Fruit fly (Drosophila melanogaster) whole organism, embryonic: ENCODE results near the gene CG14194.
A peak's percentile ranks its signal among the peaks of the same experiment; 100 is the strongest.

Experiments used
- Adf1 ChIP-seq: fragments of 200-800 bp; sonication (Bioruptor generic); IDR thresholded peaks from 2 replicates; pipeline ENCODE4 v1.3.6; 2022; ENCODE audit warnings: missing biosample characterization, missing genetic modification characterization
- Bdp1 ChIP-seq: fragments of 200-800 bp; sonication (Bioruptor generic); optimal IDR thresholded peaks from 3 replicates; lab custom pipeline; 2016; ENCODE audit warnings: missing biosample characterization, missing genetic modification characterization
- CG10147 ChIP-seq: fragments of 200-800 bp; sonication (Bioruptor generic); optimal IDR thresholded peaks from 2 replicates; lab custom pipeline; 2019; ENCODE audit warnings: missing biosample characterization, mild to moderate bottlenecking, missing genetic modification characterization, moderate library complexity
- CG10366 ChIP-seq: fragments of 200-800 bp; sonication (Bioruptor generic); IDR thresholded peaks from 2 replicates; pipeline ENCODE4 v1.3.6; 2022; ENCODE audit warnings: missing biosample characterization, missing genetic modification characterization
- CG11504 ChIP-seq: fragments of 200-800 bp; sonication (Bioruptor generic); optimal IDR thresholded peaks from 3 replicates; lab custom pipeline; 2019; ENCODE audit warnings: missing biosample characterization, mild to moderate bottlenecking, missing genetic modification characterization, moderate library complexity
- CG12104 ChIP-seq: fragments of 200-800 bp; sonication (Bioruptor generic); optimal IDR thresholded peaks from 3 replicates; lab custom pipeline; 2016; ENCODE audit warnings: missing biosample characterization, missing genetic modification characterization
- CG16779 ChIP-seq: fragments of 200-800 bp; sonication (Bioruptor generic); IDR thresholded peaks from 2 replicates; pipeline ENCODE4 v1.3.6; 2022; ENCODE audit warnings: missing biosample characterization, missing genetic modification characterization
- CG17802 ChIP-seq: fragments of 200-800 bp; sonication (Bioruptor generic); optimal IDR thresholded peaks from 2 replicates; lab custom pipeline; 2018; ENCODE audit warnings: missing biosample characterization, mild to moderate bottlenecking, missing genetic modification characterization, moderate library complexity
- CG18599 ChIP-seq: fragments of 200-800 bp; sonication (Bioruptor generic); optimal IDR thresholded peaks from 3 replicates; lab custom pipeline; 2017; ENCODE audit warnings: missing biosample characterization, missing genetic modification characterization, mild to moderate bottlenecking, moderate library complexity, missing genetic modification reagents
- CG2120 ChIP-seq: fragments of 200-800 bp; sonication (Bioruptor generic); optimal IDR thresholded peaks from 3 replicates; lab custom pipeline; 2016; ENCODE audit warnings: missing biosample characterization, missing genetic modification characterization
- CG31388 ChIP-seq: fragments of 200-800 bp; sonication (Bioruptor generic); optimal IDR thresholded peaks from 2 replicates; lab custom pipeline; 2016; ENCODE audit warnings: missing biosample characterization, missing genetic modification characterization
- CG3407 ChIP-seq: fragments of 200-800 bp; sonication (Bioruptor generic); optimal IDR thresholded peaks from 2 replicates; lab custom pipeline; 2018; ENCODE audit warnings: missing biosample characterization, mild to moderate bottlenecking, missing genetic modification characterization
- CG4617 ChIP-seq: fragments of 200-800 bp; sonication (Bioruptor generic); optimal IDR thresholded peaks from 3 replicates; lab custom pipeline; 2016; ENCODE audit warnings: missing biosample characterization, missing genetic modification characterization, borderline replicate concordance
- CG4854 ChIP-seq: fragments of 200-800 bp; sonication (Bioruptor generic); optimal IDR thresholded peaks from 2 replicates; lab custom pipeline; 2016; ENCODE audit warnings: missing biosample characterization, missing genetic modification characterization, inconsistent platforms
- CG7786 ChIP-seq: fragments of 200-800 bp; sonication (Bioruptor generic); optimal IDR thresholded peaks from 2 replicates; lab custom pipeline; 2016; ENCODE audit warnings: missing biosample characterization, missing genetic modification characterization
- CG7839 ChIP-seq: fragments of 200-800 bp; sonication (Bioruptor generic); optimal IDR thresholded peaks from 3 replicates; lab custom pipeline; 2018; ENCODE audit warnings: missing biosample characterization, mild to moderate bottlenecking, missing genetic modification characterization, moderate library complexity
- CG7963 ChIP-seq: fragments of 200-800 bp; sonication (Bioruptor generic); IDR thresholded peaks from 3 replicates; pipeline ENCODE4 v1.3.6; 2022; ENCODE audit warnings: missing biosample characterization, missing genetic modification characterization; ENCODE audit not compliant: partially characterized antibody
- CG8924 ChIP-seq: fragments of 200-800 bp; optimal IDR thresholded peaks from 3 replicates; lab custom pipeline; 2019; ENCODE audit warnings: missing biosample characterization, mild to moderate bottlenecking, missing genetic modification characterization, moderate library complexity
- D19B ChIP-seq: fragments of 200-800 bp; sonication (Bioruptor generic); optimal IDR thresholded peaks from 2 replicates; lab custom pipeline; 2017; ENCODE audit warnings: missing biosample characterization, mild to moderate bottlenecking, missing genetic modification characterization
- Dek ChIP-seq: fragments of 200-800 bp; sonication (Bioruptor generic); optimal IDR thresholded peaks from 3 replicates; lab custom pipeline; 2019; ENCODE audit warnings: missing biosample characterization, mild to moderate bottlenecking, missing genetic modification characterization, moderate library complexity
- Dip2 ChIP-seq: fragments of 200-800 bp; sonication (Bioruptor generic); IDR thresholded peaks from 2 replicates; pipeline ENCODE4 v1.3.6; 2022; ENCODE audit warnings: missing biosample characterization, missing genetic modification characterization
- Eip74EF ChIP-seq, 2 experiments: fragments of 200-800 bp in 1 of 2; fragments of >200 bp in 1 of 2; sonication (Bioruptor generic) in 1 of 2; optimal IDR thresholded peaks; 2 replicates each; lab custom pipeline; 2017 to 2019; ENCODE audit warnings: missing biosample characterization in 2 of 2, missing genetic modification characterization in 2 of 2, mild to moderate bottlenecking in 1 of 2, moderate library complexity in 1 of 2
- Gsc ChIP-seq: fragments of 200-800 bp; sonication (Bioruptor generic); IDR thresholded peaks from 2 replicates; pipeline ENCODE4 v1.3.6; 2022; ENCODE audit warnings: missing biosample characterization, missing genetic modification characterization
- HLH54F ChIP-seq: fragments of 200-800 bp; sonication (Bioruptor generic); optimal IDR thresholded peaks from 3 replicates; lab custom pipeline; 2016; ENCODE audit warnings: missing biosample characterization, missing genetic modification characterization
- Hand ChIP-seq: fragments of 200-800 bp; sonication (Bioruptor generic); optimal IDR thresholded peaks from 2 replicates; lab custom pipeline; 2017; ENCODE audit warnings: mild to moderate bottlenecking, missing biosample characterization, missing genetic modification reagents, missing genetic modification characterization
- Hmr ChIP-seq: fragments of 200-800 bp; sonication (Bioruptor generic); optimal IDR thresholded peaks from 3 replicates; lab custom pipeline; 2017; ENCODE audit warnings: mild to moderate bottlenecking, missing biosample characterization, missing genetic modification reagents, missing genetic modification characterization
- Hr39 ChIP-seq: fragments of >200 bp; optimal IDR thresholded peaks from 2 replicates; lab custom pipeline; 2017
- Hr51 ChIP-seq, 2 experiments: fragments of 200-800 bp; sonication (Bioruptor generic); optimal IDR thresholded peaks; 2 replicates in 1 of 2; 3 replicates in 1 of 2; lab custom pipeline; 2016 to 2018; ENCODE audit warnings: missing biosample characterization in 2 of 2, missing genetic modification characterization in 2 of 2, mild to moderate bottlenecking in 1 of 2, moderate library complexity in 1 of 2
- Kr ChIP-seq: fragments of 200-800 bp; sonication (Bioruptor generic); optimal IDR thresholded peaks from 2 replicates; lab custom pipeline; 2017; ENCODE audit warnings: missing biosample characterization, mild to moderate bottlenecking, missing genetic modification characterization
- Mes4 ChIP-seq: fragments of 200-800 bp; sonication (Bioruptor generic); optimal IDR thresholded peaks from 2 replicates; lab custom pipeline; 2016; ENCODE audit warnings: missing biosample characterization, missing genetic modification characterization
- Myb ChIP-seq: fragments of 200-800 bp; sonication (Bioruptor generic); optimal IDR thresholded peaks from 2 replicates; lab custom pipeline; 2016; ENCODE audit warnings: missing biosample characterization, missing genetic modification characterization
- Taf1 ChIP-seq: fragments of 200-800 bp; sonication (Bioruptor generic); IDR thresholded peaks from 2 replicates; pipeline ENCODE4 v1.3.6; 2022; ENCODE audit warnings: missing biosample characterization, missing genetic modification characterization
- abd-A ChIP-seq: fragments of 200-800 bp; sonication (Bioruptor generic); optimal IDR thresholded peaks from 3 replicates; lab custom pipeline; 2019; ENCODE audit warnings: missing biosample characterization, mild to moderate bottlenecking, missing genetic modification characterization, moderate library complexity
- amos ChIP-seq: fragments of 200-800 bp; sonication (Bioruptor generic); IDR thresholded peaks from 2 replicates; pipeline ENCODE4 v1.3.6; 2022; ENCODE audit warnings: missing biosample characterization, missing genetic modification characterization; ENCODE audit not compliant: partially characterized antibody
- az2 ChIP-seq: fragments of 200-800 bp; sonication (Bioruptor generic); optimal IDR thresholded peaks from 3 replicates; lab custom pipeline; 2016; ENCODE audit warnings: missing biosample characterization, missing genetic modification characterization
- ci ChIP-seq: fragments of 200-800 bp; sonication (Bioruptor generic); IDR thresholded peaks from 3 replicates; pipeline ENCODE4 v1.3.6; 2022; ENCODE audit warnings: missing biosample characterization, missing genetic modification characterization
- eyg ChIP-seq: fragments of 200-800 bp; sonication (Bioruptor generic); optimal IDR thresholded peaks from 3 replicates; lab custom pipeline; 2016; ENCODE audit warnings: missing biosample characterization, missing genetic modification characterization
- hb ChIP-seq: fragments of 200-800 bp; sonication (Bioruptor generic); IDR thresholded peaks from 3 replicates; pipeline ENCODE4 v1.3.6; 2022; ENCODE audit warnings: missing biosample characterization, missing genetic modification characterization; ENCODE audit not compliant: partially characterized antibody
- hkb ChIP-seq, 2 experiments: fragments of 200-800 bp in 1 of 2; fragments of >200 bp in 1 of 2; sonication (Bioruptor generic) in 1 of 2; IDR thresholded peaks in 1 of 2; optimal IDR thresholded peaks in 1 of 2; 2 replicates each; pipeline versions ENCODE4 v1.3.6 to Lab custom; 2017 to 2022; ENCODE audit warnings: missing biosample characterization in 1 of 2, missing genetic modification characterization in 1 of 2
- knrl ChIP-seq: fragments of 200-800 bp; sonication (Bioruptor generic); IDR thresholded peaks from 3 replicates; pipeline ENCODE4 v1.3.6; 2022; ENCODE audit warnings: missing biosample characterization, missing genetic modification characterization; ENCODE audit not compliant: partially characterized antibody
- oc ChIP-seq: fragments of 200-800 bp; sonication (Bioruptor generic); optimal IDR thresholded peaks from 2 replicates; lab custom pipeline; 2018; ENCODE audit warnings: missing biosample characterization, mild to moderate bottlenecking, missing genetic modification characterization, moderate library complexity
- scrt ChIP-seq: fragments of 200-800 bp; sonication (Bioruptor generic); optimal IDR thresholded peaks from 2 replicates; lab custom pipeline; 2018; ENCODE audit warnings: missing biosample characterization, mild to moderate bottlenecking, missing genetic modification characterization, moderate library complexity
- sd ChIP-seq: fragments of 200-800 bp; sonication (Bioruptor generic); optimal IDR thresholded peaks from 3 replicates; lab custom pipeline; 2018; ENCODE audit warnings: missing biosample characterization, mild to moderate bottlenecking, missing genetic modification characterization, moderate library complexity
- seq ChIP-seq: fragments of 200-800 bp; sonication (Bioruptor generic); IDR thresholded peaks from 2 replicates; pipeline ENCODE4 v1.3.6; 2022; ENCODE audit warnings: missing biosample characterization, missing genetic modification characterization
- slou ChIP-seq: fragments of 200-800 bp; sonication (Bioruptor generic); optimal IDR thresholded peaks from 3 replicates; lab custom pipeline; 2016; ENCODE audit warnings: missing biosample characterization, missing genetic modification characterization
- tll ChIP-seq, 2 experiments: fragments of 200-800 bp in 1 of 2; fragments of >200 bp in 1 of 2; sonication (Bioruptor generic) in 1 of 2; optimal IDR thresholded peaks; 2 replicates each; lab custom pipeline; 2017 to 2019; ENCODE audit warnings: missing biosample characterization in 2 of 2, missing genetic modification characterization in 2 of 2, mild to moderate bottlenecking in 1 of 2, moderate library complexity in 1 of 2
- wdn ChIP-seq: fragments of 200-800 bp; sonication (Bioruptor generic); IDR thresholded peaks from 2 replicates; pipeline ENCODE4 v1.3.6; 2022; ENCODE audit warnings: missing biosample characterization, missing genetic modification characterization
- yki ChIP-seq: fragments of >200 bp; optimal IDR thresholded peaks from 3 replicates; lab custom pipeline; 2018

CG14194 gene

dm6 chrX:19167586-19168403 lies 25.6 kb upstream of the CG14194 start (continued):
- TF ChIP-seq ci (GFP tag; lab: Robert Waterston, UW): peak; percentile 64; the same call in 1 of the 3 replicates
- TF ChIP-seq abd-A (tag; lab: Kevin White, UChicago): peak; percentile 77
- no peak for TF ChIP-seq Myb (GFP tag; lab: Kevin White, UChicago)
- TF ChIP-seq HLH54F: no peak
- TF ChIP-seq Hand (GFP tag; lab: Kevin White, UChicago): no peak
- no peak for TF ChIP-seq CG7786 (GFP tag; lab: Kevin White, UChicago)
- TF ChIP-seq wdn (GFP tag; lab: Robert Waterston, UW): no peak
- no peak for TF ChIP-seq tll (GFP tag; optimal IDR thresholded peaks at IDR 0.05; lab: Kevin White, UChicago)
- TF ChIP-seq CG3407 (GFP tag; lab: Kevin White, UChicago): no peak
- TF ChIP-seq CG31388: no peak
- no peak for TF ChIP-seq hkb (optimal IDR thresholded peaks at IDR 0.05; lab: Kevin White, UChicago)
- TF ChIP-seq hkb (GFP tag; IDR thresholded peaks at IDR 0.05; lab: Robert Waterston, UW): no peak
- peak; percentile 69 for TF ChIP-seq sd (tag; lab: Kevin White, UChicago)
- TF ChIP-seq D19B (GFP tag; lab: Kevin White, UChicago): peak; percentile 51
- no peak for TF ChIP-seq CG12104 (GFP tag; lab: Kevin White, UChicago)
- TF ChIP-seq knrl (GFP tag; lab: Robert Waterston, UW): no peak
- no peak for TF ChIP-seq CG8924 (tag; lab: Kevin White, UChicago)
- TF ChIP-seq slou (GFP tag; lab: Kevin White, UChicago): no peak
- TF ChIP-seq eyg: no peak
- TF ChIP-seq CG17802 (tag; lab: Kevin White, UChicago): no peak
- TF ChIP-seq seq: no peak
- no peak for TF ChIP-seq Eip74EF (GFP tag; optimal IDR thresholded peaks at IDR 0.05; lab: Kevin White, UChicago)
- peak; percentile 25 for TF ChIP-seq oc (tag; lab: Kevin White, UChicago)
- no peak; the same call in 1 of the 2 replicates for TF ChIP-seq amos (GFP tag; lab: Robert Waterston, UW)
- peak; percentile 24 for TF ChIP-seq Hmr (GFP tag; lab: Kevin White, UChicago)
- no peak for TF ChIP-seq CG4617 (GFP tag; lab: Kevin White, UChicago)
- no peak for TF ChIP-seq CG10147 (GFP tag; lab: Kevin White, UChicago)
- TF ChIP-seq Bdp1 (GFP tag; lab: Kevin White, UChicago): no peak
- TF ChIP-seq CG11504 (tag; lab: Kevin White, UChicago): no peak
- TF ChIP-seq CG7839 (tag; lab: Kevin White, UChicago): no peak
- TF ChIP-seq Kr (GFP tag; lab: Kevin White, UChicago): no peak
- TF ChIP-seq CG10366 (GFP tag; lab: Robert Waterston, UW): no peak
- no peak for TF ChIP-seq Dip2 (GFP tag; lab: Robert Waterston, UW)
- no peak for TF ChIP-seq CG2120 (GFP tag; lab: Kevin White, UChicago)
- no peak for TF ChIP-seq yki
- no peak for TF ChIP-seq CG7963 (GFP tag; lab: Robert Waterston, UW)
- TF ChIP-seq CG16779 (GFP tag; lab: Robert Waterston, UW): no peak
- no peak for TF ChIP-seq Gsc (GFP tag; lab: Robert Waterston, UW)
- no peak for TF ChIP-seq Taf1 (GFP tag; lab: Robert Waterston, UW)
- no peak for TF ChIP-seq scrt (GFP tag; lab: Kevin White, UChicago)
- no peak for TF ChIP-seq Hr51 (GFP tag; optimal IDR thresholded peaks at IDR 0.05; lab: Kevin White, UChicago)
- TF ChIP-seq Hr39: no peak
- no peak for TF ChIP-seq CG4854 (GFP tag; lab: Kevin White, UChicago)
- TF ChIP-seq Dek: no peak
- no peak for TF ChIP-seq hb (GFP tag; lab: Robert Waterston, UW)
- TF ChIP-seq CG18599: no peak
- no peak for TF ChIP-seq az2 (GFP tag; lab: Kevin White, UChicago)
- TF ChIP-seq Mes4 (GFP tag; lab: Kevin White, UChicago): no peak
- TF ChIP-seq Adf1: peak; percentile 88
